Worm (Caenorhabditis elegans) whole organism, dauer: ENCODE results near the gene C08H9.18.
"Not testable (repeated sequence)": the region's sequence is repeated elsewhere in the genome, so short reads cannot be mapped to it uniquely, and the experiment has no call there.

Source experiments
- unc-62 ChIP-seq: sonication (generic microtip); optimal IDR thresholded peaks from 2 replicates; lab custom pipeline; 2017; ENCODE audit warnings: missing biosample characterization, missing genetic modification reagents, missing genetic modification characterization

C08H9.18 gene

ce11 chrII:9868698-9869097, 6.7 kb upstream of the C08H9.18 start, which contains the start of gene old-1:
TSS of gene old-1 (minus strand) at chrII:9868747.
- no peak for TF ChIP-seq unc-62 (GFP tag; lab: Kevin White, UChicago)

DNA sequence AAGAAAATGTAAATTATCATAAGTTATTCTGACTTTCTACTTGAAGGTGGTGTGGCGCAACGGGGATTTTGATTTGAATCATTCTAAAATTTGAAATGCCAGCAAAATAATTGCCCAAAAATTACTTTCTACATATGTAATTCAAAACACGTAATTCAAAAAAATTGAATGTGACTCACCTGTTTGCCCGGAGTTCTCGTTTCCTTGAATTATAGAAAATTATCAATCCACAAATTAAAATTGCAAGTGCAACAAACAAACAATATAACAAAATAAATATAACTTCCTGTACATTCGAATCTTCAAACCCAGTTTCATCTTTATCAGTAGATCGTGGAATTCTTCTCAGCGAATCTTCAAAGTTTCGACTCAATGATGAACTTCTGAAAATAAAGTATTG, 6.2 kb upstream of the C08H9.18 start:
- TF ChIP-seq unc-62 (GFP tag; lab: Kevin White, UChicago), result no peak

ce11 chrII:9866378-9866777, 4.3 kb upstream of the C08H9.18 start, which contains the start of gene chil-1:
TSS of gene chil-1 (minus strand) at chrII:9866478.
- not testable (repeated sequence) for TF ChIP-seq unc-62 (GFP tag; lab: Kevin White, UChicago)

DNA sequence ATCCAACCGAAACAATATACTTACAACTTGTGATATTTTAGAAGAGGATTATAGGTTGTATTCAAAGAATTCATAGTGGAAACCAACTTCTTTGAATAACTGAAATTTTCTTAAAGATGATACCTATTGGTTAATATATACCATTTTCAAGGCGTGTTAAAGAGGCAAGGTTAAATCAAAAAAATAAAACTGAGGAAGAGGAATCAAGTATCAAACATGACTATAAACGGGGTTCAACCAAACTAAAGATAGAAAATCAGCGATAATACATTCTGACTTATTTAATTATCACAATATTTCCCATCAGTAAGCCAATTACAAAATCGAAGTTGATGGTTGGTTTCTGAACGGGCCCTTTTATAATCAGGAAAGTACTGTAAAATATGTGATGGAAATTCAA, 653 bp downstream of the C08H9.18 start, which contains the start of gene chil-3:
chil-3 (minus strand) TSS at position 101 of the 400 bp plus-strand sequence.
- TF ChIP-seq unc-62 (GFP tag; lab: Kevin White, UChicago), result no peak

DNA sequence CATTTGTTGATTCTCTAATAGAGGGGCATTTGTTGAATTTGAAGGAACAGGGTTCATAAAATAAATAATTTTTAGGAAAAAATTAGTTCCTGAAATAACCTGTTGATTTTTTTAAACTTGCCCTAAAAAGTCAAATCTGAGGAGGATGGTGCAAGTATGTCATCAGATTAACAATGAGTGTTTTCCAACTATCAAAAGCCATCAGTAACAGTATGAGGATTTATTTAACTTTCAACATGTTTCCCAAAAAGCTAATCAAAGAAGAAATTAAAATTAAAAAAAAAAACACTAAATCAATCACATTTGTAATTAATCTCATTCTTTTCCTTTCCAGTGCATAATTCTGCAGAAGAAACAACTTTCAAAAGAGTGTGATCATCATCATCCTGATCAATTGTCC, 2.5 kb downstream of the C08H9.18 start, which contains the start of gene chil-5:
chil-5 (minus strand) TSS at position 101 of the 400 bp plus-strand sequence.
- TF ChIP-seq unc-62 (GFP tag; lab: Kevin White, UChicago), result no peak

DNA sequence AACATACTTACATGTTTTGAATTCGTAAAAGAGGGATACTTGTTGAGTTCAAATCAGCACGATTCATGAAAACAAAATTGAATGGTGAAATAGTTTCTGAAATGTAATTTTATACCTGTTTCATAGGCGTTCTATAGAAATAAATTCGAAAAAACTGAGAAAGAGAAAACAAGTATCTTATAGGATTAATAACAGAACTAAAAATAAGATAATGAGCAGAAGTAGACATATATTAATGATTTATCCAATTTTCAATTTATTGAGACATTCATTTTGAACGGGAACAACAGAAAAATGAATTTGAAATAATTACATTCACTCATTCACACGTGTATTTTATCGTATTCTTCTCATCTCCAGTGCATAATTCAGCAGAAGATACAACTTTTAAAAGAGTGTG, 4.3 kb downstream of the C08H9.18 start, which contains the start of gene chil-6:
chil-6 (minus strand) TSS at position 101 of the 400 bp plus-strand sequence.
- no peak for TF ChIP-seq unc-62 (GFP tag; lab: Kevin White, UChicago)

ce11 chrII:9855620-9856019, 6.4 kb downstream of the C08H9.18 start, which contains the start of gene chil-4:
TSS of gene chil-4 (minus strand) at chrII:9855720.
- no peak for TF ChIP-seq unc-62 (GFP tag; lab: Kevin White, UChicago)

DNA sequence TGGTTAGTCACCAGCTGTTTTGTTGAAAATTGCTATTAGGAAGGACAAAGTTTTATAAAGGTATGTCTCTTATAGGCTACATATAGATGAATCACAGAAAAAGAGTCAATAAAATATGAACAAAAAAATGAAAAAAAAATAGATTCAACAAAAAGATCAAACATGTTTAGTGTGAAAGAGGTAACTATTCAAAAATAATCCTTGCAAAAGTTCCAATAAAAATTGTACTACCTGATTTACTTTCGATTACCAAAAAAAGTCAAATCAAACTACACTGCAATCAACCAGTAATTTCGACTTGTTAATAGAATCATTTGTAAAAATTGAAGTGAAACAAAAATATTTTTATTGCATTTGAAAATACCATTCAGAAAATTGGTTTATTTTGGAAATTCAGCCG, 11.1 kb downstream of the C08H9.18 start, which contains the start of gene ZK938.10:
ZK938.10 (minus strand) TSS at position 101 of the 400 bp plus-strand sequence.
- TF ChIP-seq unc-62 (GFP tag; lab: Kevin White, UChicago), result no peak

ce11 chrII:9849497-9849896, 12.6 kb downstream of the C08H9.18 start, which contains the start of gene old-2:
TSS of gene old-2 (minus strand) at chrII:9849597.
- no peak for TF ChIP-seq unc-62 (GFP tag; lab: Kevin White, UChicago)

DNA sequence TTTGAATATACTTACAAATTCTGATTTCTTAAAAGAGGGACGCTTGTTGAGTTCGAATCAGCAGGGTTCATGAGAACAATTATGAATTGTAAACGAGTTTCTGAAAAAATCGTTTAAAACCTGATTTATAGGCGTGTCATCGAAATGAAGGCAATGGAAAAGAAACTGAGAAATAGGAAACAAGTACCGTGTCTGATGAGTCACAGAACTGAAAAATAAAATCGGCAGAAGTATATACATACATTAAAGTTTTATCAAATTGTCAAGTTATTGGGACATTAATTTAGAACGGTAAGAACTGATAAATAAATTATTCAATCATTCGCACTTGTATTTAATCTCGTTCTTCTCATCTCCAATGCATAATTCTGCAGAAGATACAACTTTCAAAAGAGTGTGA, 16.8 kb downstream of the C08H9.18 start, which contains the start of gene chil-9:
chil-9 (minus strand) TSS at position 101 of the 400 bp plus-strand sequence.
- no peak for TF ChIP-seq unc-62 (GFP tag; lab: Kevin White, UChicago)

ce11 chrII:9841985-9842505, 20.0 kb downstream of the C08H9.18 start, which contains the start of gene rnh-1.2:
TSS of gene rnh-1.2 (minus strand) at chrII:9842035.
- TF ChIP-seq unc-62 (GFP tag; lab: Kevin White, UChicago), result no peak

DNA sequence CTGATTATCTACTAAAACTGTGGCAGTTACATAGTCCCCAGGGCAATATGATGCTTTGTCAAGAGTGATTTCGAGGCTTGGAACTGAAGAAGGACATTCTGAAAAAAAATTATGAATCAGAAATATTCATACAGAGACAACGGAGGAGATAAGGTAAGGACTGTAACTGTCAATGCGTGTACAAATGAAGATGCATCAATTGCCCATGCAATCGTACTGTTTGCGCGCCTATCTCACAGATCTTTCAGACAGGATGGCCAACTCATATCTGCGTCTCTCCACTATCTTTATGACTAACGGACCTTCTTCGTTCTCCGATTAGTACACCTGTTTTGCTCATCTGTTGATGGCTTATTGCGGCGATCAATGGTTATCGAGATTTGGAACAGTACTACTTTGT, 21.7 kb downstream of the C08H9.18 start, which contains the start of gene ZK938.11:
ZK938.11 (minus strand) TSS at position 101 of the 400 bp plus-strand sequence.
- no peak for TF ChIP-seq unc-62 (GFP tag; lab: Kevin White, UChicago)

ce11 chrII:9838260-9838935, 23.6 kb downstream of the C08H9.18 start, which contains the start of gene arrd-4:
TSS of gene arrd-4 (minus strand) at chrII:9838310.
- TF ChIP-seq unc-62 (GFP tag; lab: Kevin White, UChicago), result no peak

ce11 chrII:9835958-9836357, 26.1 kb downstream of the C08H9.18 start:
- TF ChIP-seq unc-62 (GFP tag; lab: Kevin White, UChicago), result no peak

- no peak for TF ChIP-seq unc-62 (GFP tag; lab: Kevin White, UChicago)
Observed at ce11 chrII:9834921-9835320, 27.1 kb downstream of the C08H9.18 start, which contains the start of gene arrd-5. TSS of gene arrd-5 (plus strand) at chrII:9835221.

DNA sequence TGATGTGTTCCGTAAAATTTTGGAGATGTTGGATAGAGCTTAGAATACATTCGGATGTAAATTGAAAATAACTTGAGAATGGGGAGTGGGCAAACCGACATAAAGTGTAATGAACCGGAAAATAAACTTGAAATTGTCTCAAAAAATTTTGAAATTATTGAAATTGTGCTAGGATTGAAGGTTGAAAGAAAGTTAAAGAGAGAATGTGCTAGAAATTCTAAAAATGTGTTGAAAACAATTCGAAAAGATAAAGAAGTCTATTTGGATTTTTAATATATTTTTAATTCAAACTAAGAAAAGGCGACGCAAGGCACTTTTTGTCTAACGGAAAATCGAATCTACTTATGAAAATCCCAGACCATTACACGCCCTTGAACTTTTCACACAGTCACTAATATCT, 28.2 kb downstream of the C08H9.18 start, which contains the start of gene ZK938.3:
ZK938.3 (minus strand) TSS at position 101 of the 400 bp plus-strand sequence.
- no peak for TF ChIP-seq unc-62 (GFP tag; lab: Kevin White, UChicago)
